Worm (Caenorhabditis elegans) whole organism, L4 larva: ENCODE measurements around the gene F55G1.6.
A peak's percentile ranks its signal among the peaks of the same experiment; 100 is the strongest.

Source experiments
- F10B5.3 ChIP-seq: sonication (generic microtip); optimal IDR thresholded peaks from 2 replicates; lab custom pipeline; 2016; ENCODE audit warnings: mild to moderate bottlenecking, missing genetic modification characterization, missing compliant biosample characterization
- ZK546.5 ChIP-seq, 2 experiments: sonication (generic microtip); optimal IDR thresholded peaks; 2 replicates each; lab custom pipeline; 2017; ENCODE audit warnings: missing biosample characterization in 2 of 2, missing genetic modification characterization in 2 of 2
- dmd-9 ChIP-seq: fragments of 200-800 bp; sonication (Bioruptor generic); IDR thresholded peaks from 2 replicates; pipeline ENCODE4 v1.3.6; 2022; ENCODE audit warnings: missing genetic modification reagents, missing genetic modification characterization, missing compliant biosample characterization
- dpl-1 ChIP-seq: fragments of 150-350 bp; optimal IDR thresholded peaks from 2 replicates; lab custom pipeline; 2014; ENCODE audit warnings: missing biosample characterization, missing genetic modification reagents, missing genetic modification characterization
- dve-1 ChIP-seq: sonication (generic microtip); optimal IDR thresholded peaks from 2 replicates; lab custom pipeline; 2017; ENCODE audit warnings: antibody characterized with exemption, mild to moderate bottlenecking, missing genetic modification characterization, missing compliant biosample characterization; ENCODE audit not compliant: insufficient read depth
- jun-1 ChIP-seq: fragments of 150-350 bp; optimal IDR thresholded peaks from 2 replicates; lab custom pipeline; 2014; ENCODE audit warnings: missing biosample characterization, missing genetic modification reagents, missing genetic modification characterization
- lin-15B ChIP-seq: fragments of 150-350 bp; sonication (generic microtip); optimal IDR thresholded peaks from 3 replicates; lab custom pipeline; 2014; ENCODE audit warnings: missing biosample characterization, missing genetic modification characterization
- mep-1 ChIP-seq: fragments of 150-350 bp; sonication (generic microtip); optimal IDR thresholded peaks from 3 replicates; lab custom pipeline; 2014; ENCODE audit warnings: missing biosample characterization, missing genetic modification characterization
- nhr-11 ChIP-seq: fragments of 150-350 bp; optimal IDR thresholded peaks from 2 replicates; lab custom pipeline; 2014; ENCODE audit warnings: missing biosample characterization, missing genetic modification characterization
- nhr-76 ChIP-seq: fragments of 150-350 bp; optimal IDR thresholded peaks from 2 replicates; lab custom pipeline; 2014; ENCODE audit warnings: missing biosample characterization, missing genetic modification characterization
- tra-1 ChIP-seq: fragments of 200-800 bp; sonication (Bioruptor generic); IDR thresholded peaks from 2 replicates; pipeline ENCODE4 v1.3.6; 2022; ENCODE audit warnings: missing genetic modification reagents, missing genetic modification characterization, missing compliant biosample characterization
- unc-130 ChIP-seq: sonication (generic microtip); optimal IDR thresholded peaks from 2 replicates; lab custom pipeline; 2016; ENCODE audit warnings: missing genetic modification reagents, missing genetic modification characterization, missing compliant biosample characterization
- unc-62 ChIP-seq, 3 experiments: fragments of 150-350 bp in 1 of 3; sonication (generic microtip); optimal IDR thresholded peaks in 2 of 3; peaks in 1 of 3; 1 replicate in 1 of 3; 2 replicates in 2 of 3; lab custom pipeline; 2014 to 2017; ENCODE audit warnings: missing biosample characterization in 3 of 3, missing genetic modification characterization in 3 of 3, missing genetic modification reagents in 3 of 3, missing genotype in 1 of 3

DNA sequence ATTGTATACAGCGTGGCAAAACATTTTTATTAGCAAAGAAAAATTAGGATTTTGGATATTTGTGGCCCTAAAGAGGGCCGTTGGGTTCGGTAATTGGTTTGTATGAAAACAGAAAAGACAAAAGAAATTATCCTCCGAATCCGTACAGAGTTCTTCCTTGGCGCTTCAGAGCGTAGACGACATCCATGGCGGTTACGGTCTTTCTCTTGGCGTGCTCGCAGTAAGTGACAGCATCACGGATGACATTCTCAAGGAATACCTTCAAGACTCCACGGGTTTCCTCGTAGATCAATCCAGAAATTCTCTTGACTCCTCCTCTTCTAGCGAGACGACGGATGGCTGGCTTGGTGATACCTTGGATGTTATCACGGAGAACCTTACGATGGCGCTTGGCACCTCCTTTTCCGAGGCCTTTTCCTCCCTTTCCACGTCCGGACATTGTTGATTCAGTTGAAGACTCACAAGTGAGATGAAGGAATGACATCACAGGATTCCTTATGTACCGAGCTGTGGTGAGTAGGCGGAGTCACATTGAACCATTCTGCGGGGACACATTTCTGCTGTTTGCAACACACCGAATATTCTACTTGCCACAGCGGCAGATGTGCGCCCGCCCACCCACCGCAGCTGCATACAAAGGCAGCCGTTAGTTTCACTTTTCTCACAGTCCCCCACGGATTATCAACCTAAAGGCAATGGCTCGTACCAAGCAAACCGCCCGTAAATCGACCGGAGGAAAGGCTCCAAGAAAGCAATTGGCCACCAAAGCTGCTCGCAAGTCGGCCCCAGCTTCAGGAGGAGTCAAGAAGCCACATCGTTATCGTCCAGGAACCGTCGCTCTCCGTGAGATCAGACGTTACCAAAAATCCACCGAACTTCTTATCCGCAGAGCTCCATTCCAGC is 14.5 kb downstream of the F55G1.6 start, which contains the start of the genes his-60 and his-59:
- no peak for TF ChIP-seq dmd-9 (GFP tag; lab: Robert Waterston, UW)
- no peak for TF ChIP-seq unc-62 (GFP tag; optimal IDR thresholded peaks at IDR 0.05 in 1 of 2; lab: Kevin White, UChicago)
- no peak for TF ChIP-seq unc-62 (tag; optimal IDR thresholded peaks at IDR 0.05; lab: Kevin White, UChicago)
- TF ChIP-seq F10B5.3 (tag; lab: Kevin White, UChicago), result no peak
- TF ChIP-seq mep-1 (tag; lab: Kevin White, UChicago), result no peak
- peak; percentile 42; the same call in 1 of the 2 replicates for TF ChIP-seq tra-1
- TF ChIP-seq lin-15B, result no peak
- no peak for TF ChIP-seq jun-1
- no peak for TF ChIP-seq ZK546.5 (tag; optimal IDR thresholded peaks at IDR 0.05; lab: Kevin White, UChicago)
- TF ChIP-seq dve-1 (tag; lab: Kevin White, UChicago), result peak; percentile 98
- TF ChIP-seq dpl-1, result peak; percentile 43
- no peak for TF ChIP-seq unc-130 (GFP tag; lab: Kevin White, UChicago)
- no peak for TF ChIP-seq nhr-76 (tag; lab: Kevin White, UChicago)
- no peak for TF ChIP-seq nhr-11 (tag; lab: Kevin White, UChicago)
